Worm (Caenorhabditis elegans) whole organism, L4 larva: ENCODE measurements around the gene dsl-7.

Source experiments
- D1046.2 ChIP-seq: fragments of 200-800 bp; sonication (Bioruptor generic); IDR thresholded peaks from 2 replicates; pipeline ENCODE4 v1.3.6; 2022; ENCODE audit warnings: missing genetic modification characterization, missing compliant biosample characterization
- F26F4.8 ChIP-seq: fragments of 200-800 bp; sonication (Bioruptor generic); conservative IDR thresholded peaks from 2 replicates; pipeline ENCODE4 v1.3.6; 2022; ENCODE audit warnings: missing genetic modification characterization, missing compliant biosample characterization
- F37D6.2 ChIP-seq: sonication (generic microtip); optimal IDR thresholded peaks from 2 replicates; lab custom pipeline; 2016; ENCODE audit warnings: mild to moderate bottlenecking, missing genetic modification characterization, missing compliant biosample characterization
- R02D3.7 ChIP-seq: fragments of 150-350 bp; sonication (generic microtip); optimal IDR thresholded peaks from 3 replicates; lab custom pipeline; 2014; ENCODE audit warnings: missing biosample characterization, missing genetic modification characterization
- Y5F2A.4 ChIP-seq: fragments of 200-800 bp; sonication (Bioruptor generic); optimal IDR thresholded peaks from 2 replicates; lab custom pipeline; 2018; ENCODE audit warnings: mild to moderate bottlenecking, missing genetic modification characterization, missing compliant biosample characterization
- ZK337.2 ChIP-seq: fragments of 200-800 bp; sonication (Bioruptor generic); IDR thresholded peaks from 2 replicates; pipeline ENCODE4 v1.3.6; 2022; ENCODE audit warnings: missing genetic modification reagents, missing genetic modification characterization, missing compliant biosample characterization
- aha-1 ChIP-seq: fragments of 150-350 bp; peaks from one replicate; lab custom pipeline; 2014; ENCODE audit warnings: missing biosample characterization, missing genetic modification characterization
- attf-4 ChIP-seq: sonication (generic microtip); optimal IDR thresholded peaks from 3 replicates; lab custom pipeline; 2017; ENCODE audit warnings: missing biosample characterization, missing genetic modification characterization
- ceh-44 ChIP-seq: fragments of 200-800 bp; sonication (Bioruptor generic); IDR thresholded peaks from 2 replicates; pipeline ENCODE4 v1.3.6; 2022; ENCODE audit warnings: missing genetic modification reagents, missing genetic modification characterization, missing compliant biosample characterization
- daf-19 ChIP-seq: fragments of 200-800 bp; sonication (Bioruptor generic); conservative IDR thresholded peaks from 2 replicates; pipeline ENCODE4 v1.3.6; 2022; ENCODE audit warnings: missing genetic modification characterization, missing compliant biosample characterization
- daf-8 ChIP-seq: fragments of 200-800 bp; sonication (Bioruptor generic); IDR thresholded peaks from 2 replicates; pipeline ENCODE4 v1.3.6; 2022; ENCODE audit warnings: missing genetic modification characterization, missing compliant biosample characterization
- dve-1 ChIP-seq: sonication (generic microtip); optimal IDR thresholded peaks from 2 replicates; lab custom pipeline; 2017; ENCODE audit warnings: antibody characterized with exemption, mild to moderate bottlenecking, missing genetic modification characterization, missing compliant biosample characterization; ENCODE audit not compliant: insufficient read depth
- fos-1 ChIP-seq: fragments of 150-350 bp; optimal IDR thresholded peaks from 2 replicates; lab custom pipeline; 2014; ENCODE audit warnings: missing biosample characterization, missing genetic modification characterization
- gei-8 ChIP-seq: fragments of 200-800 bp; sonication (Bioruptor generic); optimal IDR thresholded peaks from 2 replicates; lab custom pipeline; 2018; ENCODE audit warnings: mild to moderate bottlenecking, missing genetic modification characterization, missing compliant biosample characterization
- hif-1 ChIP-seq, 2 experiments: sonication (generic microtip); optimal IDR thresholded peaks; 2 replicates each; lab custom pipeline; 2016 to 2017; ENCODE audit warnings: missing compliant biosample characterization in 2 of 2, missing genetic modification characterization in 2 of 2, missing genetic modification reagents in 2 of 2, missing genotype in 2 of 2, mild to moderate bottlenecking in 1 of 2
- lin-1 ChIP-seq: fragments of 200-800 bp; sonication (Bioruptor generic); IDR thresholded peaks from 2 replicates; pipeline ENCODE4 v1.3.6; 2022; ENCODE audit warnings: missing genetic modification reagents, missing genetic modification characterization, missing compliant biosample characterization
- lin-13 ChIP-seq: fragments of 150-350 bp; optimal IDR thresholded peaks from 2 replicates; lab custom pipeline; 2014; ENCODE audit warnings: missing biosample characterization, missing genetic modification reagents, missing genetic modification characterization
- lir-3 ChIP-seq: sonication (generic microtip); optimal IDR thresholded peaks from 2 replicates; lab custom pipeline; 2016; ENCODE audit warnings: mild to moderate bottlenecking, missing genetic modification characterization, missing compliant biosample characterization
- madf-5 ChIP-seq, 2 experiments: fragments of 200-800 bp; sonication (Bioruptor generic); IDR thresholded peaks; 2 replicates each; pipeline ENCODE4 v1.3.6; 2022; ENCODE audit warnings: missing compliant biosample characterization in 2 of 2, missing genetic modification characterization in 2 of 2
- mdt-29 ChIP-seq: fragments of 200-800 bp; sonication (Bioruptor generic); IDR thresholded peaks from 2 replicates; pipeline ENCODE4 v1.3.6; 2022; ENCODE audit warnings: missing genetic modification reagents, missing genetic modification characterization, missing compliant biosample characterization
- mep-1 ChIP-seq: fragments of 150-350 bp; sonication (generic microtip); optimal IDR thresholded peaks from 3 replicates; lab custom pipeline; 2014; ENCODE audit warnings: missing biosample characterization, missing genetic modification characterization
- mxl-3 ChIP-seq: fragments of 200-800 bp; sonication (Bioruptor generic); optimal IDR thresholded peaks from 2 replicates; lab custom pipeline; 2018; ENCODE audit warnings: mild to moderate bottlenecking, missing genetic modification characterization, missing compliant biosample characterization
- nhr-25 ChIP-seq: sonication (generic microtip); optimal IDR thresholded peaks from 2 replicates; lab custom pipeline; 2017; ENCODE audit warnings: missing genetic modification characterization, mild to moderate bottlenecking, missing compliant biosample characterization, antibody characterized with exemption, moderate library complexity, borderline replicate concordance; ENCODE audit not compliant: insufficient read depth
- nhr-28 ChIP-seq: fragments of 150-350 bp; optimal IDR thresholded peaks from 2 replicates; lab custom pipeline; 2014; ENCODE audit warnings: missing biosample characterization, missing genetic modification characterization
- nhr-41 ChIP-seq: fragments of 200-800 bp; sonication (Bioruptor generic); IDR thresholded peaks from 2 replicates; pipeline ENCODE4 v1.3.6; 2022; ENCODE audit warnings: missing genetic modification reagents, missing genetic modification characterization, missing compliant biosample characterization
- nhr-42 ChIP-seq: fragments of 200-800 bp; sonication (Bioruptor generic); IDR thresholded peaks from 2 replicates; pipeline ENCODE4 v1.3.6; 2022; ENCODE audit warnings: missing genetic modification characterization, missing compliant biosample characterization
- nhr-76 ChIP-seq: fragments of 150-350 bp; optimal IDR thresholded peaks from 2 replicates; lab custom pipeline; 2014; ENCODE audit warnings: missing biosample characterization, missing genetic modification characterization
- nhr-77 ChIP-seq: fragments of 150-350 bp; optimal IDR thresholded peaks from 2 replicates; lab custom pipeline; 2014; ENCODE audit warnings: missing biosample characterization, missing genetic modification characterization
- unc-39 ChIP-seq: sonication (generic microtip); optimal IDR thresholded peaks from 2 replicates; lab custom pipeline; 2017; ENCODE audit warnings: missing biosample characterization, missing genetic modification characterization
- unc-62 ChIP-seq, 3 experiments: fragments of 150-350 bp in 1 of 3; sonication (generic microtip); optimal IDR thresholded peaks in 2 of 3; peaks in 1 of 3; 1 replicate in 1 of 3; 2 replicates in 2 of 3; lab custom pipeline; 2014 to 2017; ENCODE audit warnings: missing biosample characterization in 3 of 3, missing genetic modification characterization in 3 of 3, missing genetic modification reagents in 3 of 3, missing genotype in 1 of 3
- zfp-2 ChIP-seq: sonication (generic microtip); optimal IDR thresholded peaks from 2 replicates; lab custom pipeline; 2016; ENCODE audit warnings: mild to moderate bottlenecking, missing genetic modification characterization, missing compliant biosample characterization

dsl-7 gene

ce11 chrV:12974047-12974446 is 18.9 kb upstream of the dsl-7 start:
- TF ChIP-seq unc-62 (GFP tag; optimal IDR thresholded peaks at IDR 0.05 in 1 of 2; lab: Kevin White, UChicago) (peak in 1 of 2 experiments; percentile 59), unc-62 (tag; optimal IDR thresholded peaks at IDR 0.05; lab: Kevin White, UChicago) (no peak), fos-1 (tag; lab: Kevin White, UChicago) (no peak)
- TF ChIP-seq, all 104 proteins: peak for 1

ce11 chrV:12987061-12987460 is 5.9 kb upstream of the dsl-7 start, which contains the start of gene shw-3:
TSS of gene shw-3 (minus strand) at chrV:12987161.
- no peak for TF ChIP-seq nhr-25
- TF ChIP-seq lir-3 (tag; lab: Kevin White, UChicago) = no peak
- no peak for TF ChIP-seq gei-8

ce11 chrV:12988256-12988655 is 4.7 kb upstream of the dsl-7 start, which contains the start of gene F15B9.8:
TSS of gene F15B9.8 (plus strand) at chrV:12988556.
- TF ChIP-seq nhr-77 (tag; lab: Kevin White, UChicago) (no peak), ceh-44 (GFP tag; lab: Robert Waterston, UW) (no peak), lin-13 (GFP tag; lab: Kevin White, UChicago) (no peak), lir-3 (tag; lab: Kevin White, UChicago) (no peak), gei-8 (no peak), mdt-29 (GFP tag; lab: Robert Waterston, UW) (no peak), hif-1 (tag; optimal IDR thresholded peaks at IDR 0.05; lab: Kevin White, UChicago) (no peak), mxl-3 (GFP tag; lab: Kevin White, UChicago) (no peak), D1046.2 (GFP tag; lab: Robert Waterston, UW) (no peak), F37D6.2 (tag; lab: Kevin White, UChicago) (no peak), zfp-2 (tag; lab: Kevin White, UChicago) (no peak), R02D3.7 (no peak)

- TF ChIP-seq nhr-28 (peak; percentile 3), ZK337.2 (no peak), F26F4.8 (no peak), lin-13 (GFP tag; lab: Kevin White, UChicago) (no peak), daf-19 (GFP tag; lab: Robert Waterston, UW) (no peak), nhr-76 (tag; lab: Kevin White, UChicago) (no peak), nhr-42 (GFP tag; lab: Robert Waterston, UW) (no peak), aha-1 (tag; lab: Kevin White, UChicago) (peak; percentile 48), lin-1 (no peak), dve-1 (tag; lab: Kevin White, UChicago) (no peak), mep-1 (no peak), Y5F2A.4 (no peak), madf-5 (GFP tag; IDR thresholded peaks at IDR 0.05; lab: Robert Waterston, UW) (no peak), attf-4 (tag; lab: Kevin White, UChicago) (no peak)
- TF ChIP-seq, all 104 proteins: peak for 2
Measured at ce11 chrV:12995269-12995668, 2.3 kb downstream of the dsl-7 start, which contains the start of gene far-5. TSS of gene far-5 (plus strand) at chrV:12995569.

- TF ChIP-seq nhr-41 (GFP tag; lab: Robert Waterston, UW) (no peak), unc-39 (tag; lab: Kevin White, UChicago) (no peak), nhr-77 (tag; lab: Kevin White, UChicago) (no peak), daf-8 (no peak)
Measured at ce11 chrV:12997422-12997821, 4.5 kb downstream of the dsl-7 start, which contains the start of gene far-3. TSS of gene far-3 (minus strand) at chrV:12997522.

- no peak for TF ChIP-seq mdt-29 (GFP tag; lab: Robert Waterston, UW)
Measured at ce11 chrV:12999559-12999958, 6.6 kb downstream of the dsl-7 start, which contains the start of gene far-4. TSS of gene far-4 (minus strand) at chrV:12999659.
